Fruit fly (Drosophila melanogaster): ENCODE results near the gene Coprox.

- TF ChIP-seq CG8478 (optimal IDR thresholded peaks at IDR 0.05): no peak
- no peak for TF ChIP-seq pan (optimal IDR thresholded peaks at IDR 0.05)
- no peak for TF ChIP-seq usp (GFP tag; optimal IDR thresholded peaks at IDR 0.05)
- no peak for TF ChIP-seq EcR (GFP tag; optimal IDR thresholded peaks at IDR 0.05)
- TF ChIP-seq Dll (optimal IDR thresholded peaks at IDR 0.05): no peak
Measured at dm6 chr2L:6966309-6966708, 2.1 kb downstream of the Coprox start.

All from whole organism.